Fruit fly (Drosophila melanogaster) whole organism, embryonic: ENCODE results near the gene t-Grip84.

Experiments used
- CG3281 ChIP-seq: fragments of 200-800 bp; sonication (Bioruptor generic); optimal IDR thresholded peaks from 3 replicates; lab custom pipeline; 2017; ENCODE audit warnings: missing biosample characterization, mild to moderate bottlenecking, missing genetic modification characterization
- CG4404 ChIP-seq: fragments of 200-800 bp; sonication (Bioruptor generic); IDR thresholded peaks from 2 replicates; pipeline ENCODE4 v1.3.6; 2022; ENCODE audit warnings: missing biosample characterization, missing genetic modification characterization
- btn ChIP-seq: fragments of 200-800 bp; sonication (Bioruptor generic); optimal IDR thresholded peaks from 2 replicates; lab custom pipeline; 2016; ENCODE audit warnings: missing biosample characterization, missing genetic modification characterization
- sc ChIP-seq, 3 experiments: fragments of >200 bp in 2 of 3; fragments of 200-800 bp in 1 of 3; sonication (Bioruptor generic) in 1 of 3; optimal IDR thresholded peaks; 2 replicates in 2 of 3; 3 replicates in 1 of 3; lab custom pipeline; 2017; ENCODE audit warnings: mild to moderate bottlenecking in 1 of 3, missing biosample characterization in 1 of 3, missing genetic modification characterization in 1 of 3, missing genetic modification reagents in 1 of 3

DNA sequence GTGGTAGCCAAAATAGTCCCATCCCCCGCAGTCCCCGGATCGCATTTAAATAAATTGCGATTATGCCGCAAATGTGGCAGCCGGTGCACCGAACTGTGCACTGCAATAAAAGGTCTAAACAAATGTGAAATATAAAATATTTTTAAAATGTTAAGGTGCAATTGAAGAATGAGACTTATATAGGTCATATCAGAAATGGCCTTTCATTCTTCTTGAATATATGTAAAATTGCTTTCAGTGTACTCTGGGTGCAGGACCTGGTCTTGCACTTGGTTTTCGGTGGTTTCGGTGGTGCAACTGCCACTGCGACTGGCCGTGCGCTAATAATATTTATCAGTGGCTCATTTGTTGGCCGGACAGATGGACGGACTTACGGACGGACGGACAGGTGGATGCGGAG is 7.5 kb upstream of the t-Grip84 start:
- TF ChIP-seq sc (optimal IDR thresholded peaks at IDR 0.05; lab: Kevin White, UChicago) (no peak), sc (GFP tag; optimal IDR thresholded peaks at IDR 0.05; lab: Kevin White, UChicago) (no peak), btn (GFP tag; lab: Kevin White, UChicago) (no peak), CG3281 (GFP tag; lab: Kevin White, UChicago) (no peak), CG4404 (GFP tag; lab: Robert Waterston, UW) (no peak)
